Worm (Caenorhabditis elegans) whole organism, young adult: Measurements from ENCODE around the gene C01G12.16.
A peak's percentile ranks its signal among the peaks of the same experiment; 100 is the strongest.

ENCODE experiments used
- B0035.1 ChIP-seq: sonication (generic microtip); optimal IDR thresholded peaks from 2 replicates; lab custom pipeline; 2016; ENCODE audit warnings: missing genetic modification characterization, mild to moderate bottlenecking, missing compliant biosample characterization, missing genotype, missing genetic modification reagents
- C06A6.2 ChIP-seq: fragments of 200-800 bp; sonication (Bioruptor generic); conservative IDR thresholded peaks from 2 replicates; pipeline ENCODE4 v1.3.6; 2022; ENCODE audit warnings: missing genetic modification characterization, missing compliant biosample characterization
- D2030.7 ChIP-seq: fragments of 200-800 bp; sonication (Bioruptor generic); IDR thresholded peaks from 2 replicates; pipeline ENCODE4 v1.3.6; 2022; ENCODE audit warnings: missing genetic modification reagents, missing genetic modification characterization, missing compliant biosample characterization
- F10E7.11 ChIP-seq: sonication (generic microtip); optimal IDR thresholded peaks from 2 replicates; lab custom pipeline; 2017; ENCODE audit warnings: mild to moderate bottlenecking, missing genetic modification characterization, moderate library complexity, missing compliant biosample characterization
- F22D6.2 ChIP-seq: sonication (generic microtip); optimal IDR thresholded peaks from 2 replicates; lab custom pipeline; 2016; ENCODE audit warnings: mild to moderate bottlenecking, missing genetic modification characterization, missing compliant biosample characterization
- F33H1.4 ChIP-seq: fragments of 200-800 bp; sonication (Bioruptor generic); IDR thresholded peaks from 2 replicates; pipeline ENCODE4 v1.3.6; 2022; ENCODE audit warnings: missing genetic modification reagents, missing genetic modification characterization, missing compliant biosample characterization
- F49E8.2 ChIP-seq: sonication (generic microtip); optimal IDR thresholded peaks from 3 replicates; lab custom pipeline; 2017; ENCODE audit warnings: missing genetic modification characterization, mild to moderate bottlenecking, missing compliant biosample characterization, antibody characterized with exemption, moderate library complexity; ENCODE audit not compliant: insufficient read depth
- F57C9.4 ChIP-seq: sonication (generic microtip); optimal IDR thresholded peaks from 2 replicates; lab custom pipeline; 2017; ENCODE audit warnings: mild to moderate bottlenecking, missing genetic modification characterization, missing compliant biosample characterization
- K12H6.12 ChIP-seq: fragments of 200-800 bp; sonication (Bioruptor generic); optimal IDR thresholded peaks from 2 replicates; lab custom pipeline; 2018; ENCODE audit warnings: mild to moderate bottlenecking, missing genetic modification characterization, missing compliant biosample characterization
- atf-7 ChIP-seq: sonication (generic microtip); optimal IDR thresholded peaks from 2 replicates; lab custom pipeline; 2017; ENCODE audit warnings: mild to moderate bottlenecking, missing genetic modification characterization, missing compliant biosample characterization
- attf-6 ChIP-seq: fragments of 200-800 bp; sonication (Bioruptor generic); IDR thresholded peaks from 2 replicates; pipeline ENCODE4 v1.3.6; 2022; ENCODE audit warnings: missing genetic modification reagents, missing genetic modification characterization, missing compliant biosample characterization
- bed-2 ChIP-seq: fragments of 200-800 bp; sonication (Bioruptor generic); IDR thresholded peaks from 2 replicates; pipeline ENCODE4 v1.3.6; 2022; ENCODE audit warnings: missing genetic modification reagents, missing genetic modification characterization, missing compliant biosample characterization
- dox-1 ChIP-seq: fragments of 200-800 bp; sonication (Bioruptor generic); IDR thresholded peaks from 2 replicates; pipeline ENCODE4 v1.3.6; 2022; ENCODE audit warnings: missing genetic modification reagents, missing genetic modification characterization, missing compliant biosample characterization
- dpff-1 ChIP-seq: sonication (generic microtip); optimal IDR thresholded peaks from 2 replicates; lab custom pipeline; 2017; ENCODE audit warnings: mild to moderate bottlenecking, missing genetic modification characterization, missing compliant biosample characterization
- dpl-1 ChIP-seq: fragments of 150-350 bp; optimal IDR thresholded peaks from 2 replicates; lab custom pipeline; 2014; ENCODE audit warnings: missing biosample characterization, missing genetic modification reagents, missing genetic modification characterization
- egrh-3 ChIP-seq: fragments of 200-800 bp; sonication (Bioruptor generic); IDR thresholded peaks from 2 replicates; pipeline ENCODE4 v1.3.6; 2022; ENCODE audit warnings: missing genetic modification reagents, missing genetic modification characterization, missing compliant biosample characterization
- fkh-3 ChIP-seq: sonication (generic microtip); optimal IDR thresholded peaks from 2 replicates; lab custom pipeline; 2016; ENCODE audit warnings: mild to moderate bottlenecking, missing genetic modification characterization, missing compliant biosample characterization
- gei-17 ChIP-seq: fragments of 200-800 bp; sonication (Bioruptor generic); optimal IDR thresholded peaks from 2 replicates; lab custom pipeline; 2018; ENCODE audit warnings: mild to moderate bottlenecking, missing genetic modification characterization, missing compliant biosample characterization
- hmg-1.2 ChIP-seq: fragments of 200-800 bp; sonication (Bioruptor generic); IDR thresholded peaks from 2 replicates; pipeline ENCODE4 v1.3.6; 2022; ENCODE audit warnings: missing genetic modification reagents, missing genetic modification characterization, missing compliant biosample characterization
- hrde-1 ChIP-seq: sonication (generic microtip); optimal IDR thresholded peaks from 2 replicates; lab custom pipeline; 2016; ENCODE audit warnings: missing genetic modification characterization, mild to moderate bottlenecking, missing compliant biosample characterization, moderate library complexity, missing genotype, missing genetic modification reagents, borderline replicate concordance
- let-526 ChIP-seq: fragments of 200-800 bp; sonication (Bioruptor generic); IDR thresholded peaks from 2 replicates; pipeline ENCODE4 v1.3.6; 2022; ENCODE audit warnings: missing genetic modification reagents, missing genetic modification characterization, missing compliant biosample characterization
- let-607 ChIP-seq, 2 experiments: fragments of 200-800 bp in 1 of 2; sonication (Bioruptor generic) in 1 of 2; sonication (generic microtip) in 1 of 2; optimal IDR thresholded peaks; 2 replicates each; lab custom pipeline; 2016 to 2018; ENCODE audit warnings: mild to moderate bottlenecking in 2 of 2, missing compliant biosample characterization in 2 of 2, missing genetic modification characterization in 2 of 2, moderate library complexity in 2 of 2, missing genotype in 1 of 2
- lin-35 ChIP-seq, 3 experiments: fragments of 150-350 bp in 2 of 3; sonication (generic microtip) in 1 of 3; optimal IDR thresholded peaks; 2 replicates each; lab custom pipeline; 2014 to 2018; ENCODE audit warnings: missing biosample characterization in 3 of 3, missing genetic modification characterization in 3 of 3, missing genetic modification reagents in 3 of 3
- lir-1 ChIP-seq: fragments of 200-800 bp; sonication (Bioruptor generic); conservative IDR thresholded peaks from 2 replicates; pipeline ENCODE4 v1.3.6; 2022; ENCODE audit warnings: missing genetic modification reagents, missing genetic modification characterization, missing compliant biosample characterization
- lsl-1 ChIP-seq: fragments of 200-800 bp; sonication (Bioruptor generic); optimal IDR thresholded peaks from 2 replicates; lab custom pipeline; 2018; ENCODE audit warnings: mild to moderate bottlenecking, missing genetic modification characterization, moderate library complexity, missing compliant biosample characterization
- madf-6 ChIP-seq: fragments of 200-800 bp; sonication (Bioruptor generic); IDR thresholded peaks from 2 replicates; pipeline ENCODE4 v1.3.6; 2022; ENCODE audit warnings: missing genetic modification reagents, missing genetic modification characterization, missing compliant biosample characterization
- madf-8 ChIP-seq: fragments of 200-800 bp; sonication (Bioruptor generic); conservative IDR thresholded peaks from 2 replicates; pipeline ENCODE4 v1.3.6; 2022; ENCODE audit warnings: missing genetic modification reagents, missing genetic modification characterization, missing compliant biosample characterization
- mel-28 ChIP-seq: sonication (generic microtip); optimal IDR thresholded peaks from 2 replicates; lab custom pipeline; 2016; ENCODE audit warnings: borderline replicate concordance, mild to moderate bottlenecking, missing genetic modification characterization, missing compliant biosample characterization
- nfyb-1 ChIP-seq: fragments of 200-800 bp; sonication (Bioruptor generic); IDR thresholded peaks from 2 replicates; pipeline ENCODE4 v1.3.6; 2022; ENCODE audit warnings: missing genetic modification reagents, missing genetic modification characterization, missing compliant biosample characterization
- nhr-27 ChIP-seq: fragments of 200-800 bp; sonication (Bioruptor generic); optimal IDR thresholded peaks from 2 replicates; lab custom pipeline; 2018; ENCODE audit warnings: mild to moderate bottlenecking, missing genetic modification characterization, moderate library complexity, missing compliant biosample characterization
- rpc-1 ChIP-seq, 2 experiments: fragments of 150-350 bp in 1 of 2; sonication (generic microtip) in 1 of 2; optimal IDR thresholded peaks; 2 replicates each; lab custom pipeline; 2014 to 2018; ENCODE audit warnings: missing biosample characterization in 1 of 2, missing genetic modification characterization in 1 of 2, missing genetic modification reagents in 1 of 2, missing genotype in 1 of 2
- snpc-1.1 ChIP-seq: sonication (generic microtip); optimal IDR thresholded peaks from 2 replicates; lab custom pipeline; 2017; ENCODE audit warnings: missing genetic modification characterization, mild to moderate bottlenecking, missing compliant biosample characterization, antibody characterized with exemption, moderate library complexity, missing genotype, missing genetic modification reagents; ENCODE audit not compliant: insufficient read depth
- snpc-1.3 ChIP-seq: sonication (generic microtip); optimal IDR thresholded peaks from 2 replicates; lab custom pipeline; 2017; ENCODE audit warnings: missing genetic modification characterization, mild to moderate bottlenecking, missing compliant biosample characterization, antibody characterized with exemption, moderate library complexity, missing genotype, missing genetic modification reagents; ENCODE audit not compliant: insufficient read depth
- snpc-3.4 ChIP-seq: sonication (generic microtip); optimal IDR thresholded peaks from 2 replicates; lab custom pipeline; 2017; ENCODE audit warnings: missing genetic modification characterization, mild to moderate bottlenecking, missing compliant biosample characterization, antibody characterized with exemption, moderate library complexity, missing genotype, missing genetic modification reagents
- somi-1 ChIP-seq: fragments of 200-800 bp; sonication (Bioruptor generic); optimal IDR thresholded peaks from 2 replicates; lab custom pipeline; 2018; ENCODE audit warnings: mild to moderate bottlenecking, missing genetic modification characterization, missing compliant biosample characterization
- tbx-9 ChIP-seq: sonication (generic microtip); optimal IDR thresholded peaks from 2 replicates; lab custom pipeline; 2016; ENCODE audit warnings: borderline replicate concordance, missing genetic modification characterization, inconsistent platforms, missing compliant biosample characterization
- unc-62 ChIP-seq: fragments of 150-350 bp; optimal IDR thresholded peaks from 2 replicates; lab custom pipeline; 2014; ENCODE audit warnings: missing biosample characterization, missing genetic modification reagents, missing genetic modification characterization
- zim-3 ChIP-seq: sonication (generic microtip); optimal IDR thresholded peaks from 2 replicates; lab custom pipeline; 2017; ENCODE audit warnings: mild to moderate bottlenecking, missing genetic modification characterization, moderate library complexity, missing compliant biosample characterization
- ztf-18 ChIP-seq: sonication (generic microtip); optimal IDR thresholded peaks from 2 replicates; lab custom pipeline; 2016; ENCODE audit warnings: missing genotype, mild to moderate bottlenecking, missing genetic modification characterization, missing compliant biosample characterization
- ztf-25 ChIP-seq: fragments of 200-800 bp; sonication (Bioruptor generic); IDR thresholded peaks from 2 replicates; pipeline ENCODE4 v1.3.6; 2022; ENCODE audit warnings: missing genetic modification reagents, missing genetic modification characterization, missing compliant biosample characterization

C01G12.16 gene

ce11 chrIII:4193659-4194103, 32.6 kb downstream of the C01G12.16 start, which contains the start of gene xbp-1 (continued):
- TF ChIP-seq snpc-1.1 (tag; lab: Kevin White, UChicago) (no peak), atf-7 (tag; lab: Kevin White, UChicago) (peak; percentile 99), hrde-1 (tag; lab: Kevin White, UChicago) (no peak), F10E7.11 (tag; lab: Kevin White, UChicago) (no peak), dpff-1 (tag; lab: Kevin White, UChicago) (no peak), hmg-1.2 (GFP tag; lab: Robert Waterston, UW) (peak; percentile 68; the same call in 1 of the 2 replicates), snpc-3.4 (tag; lab: Kevin White, UChicago) (no peak), madf-8 (GFP tag; lab: Robert Waterston, UW) (no peak), madf-6 (GFP tag; lab: Robert Waterston, UW) (peak; percentile 38; the same call in 1 of the 2 replicates), dox-1 (GFP tag; lab: Robert Waterston, UW) (peak; percentile 92), C06A6.2 (peak; percentile 62), lir-1 (no peak; the same call in 1 of the 2 replicates), ztf-25 (GFP tag; lab: Robert Waterston, UW) (no peak), attf-6 (GFP tag; lab: Robert Waterston, UW) (no peak), F33H1.4 (GFP tag; lab: Robert Waterston, UW) (no peak), let-607 (tag; optimal IDR thresholded peaks at IDR 0.05; lab: Kevin White, UChicago) (peak; percentile 99), dpl-1 (GFP tag; lab: Kevin White, UChicago) (no peak), nfyb-1 (GFP tag; lab: Robert Waterston, UW) (peak; percentile 93), snpc-1.3 (tag; lab: Kevin White, UChicago) (no peak), K12H6.12 (peak; percentile 89), D2030.7 (GFP tag; lab: Robert Waterston, UW) (no peak), fkh-3 (no peak), F57C9.4 (tag; lab: Kevin White, UChicago) (no peak), B0035.1 (peak; percentile 3), F22D6.2 (tag; lab: Kevin White, UChicago) (peak; percentile 47), rpc-1 (optimal IDR thresholded peaks at IDR 0.05; lab: Kevin White, UChicago) (no peak), rpc-1 (tag; optimal IDR thresholded peaks at IDR 0.05; lab: Kevin White, UChicago) (no peak), unc-62 (peak; percentile 76), F49E8.2 (tag; lab: Kevin White, UChicago) (no peak), lin-35 (GFP tag; optimal IDR thresholded peaks at IDR 0.05; lab: Kevin White, UChicago) (peak in 1 of 3 experiments; percentile 48), mel-28 (no peak), let-526 (GFP tag; lab: Robert Waterston, UW) (peak; percentile 59; the same call in 1 of the 2 replicates), ztf-18 (peak; percentile 64), lsl-1 (GFP tag; lab: Kevin White, UChicago) (peak; percentile 23), tbx-9 (tag; lab: Kevin White, UChicago) (no peak), nhr-27 (tag; lab: Kevin White, UChicago) (no peak), zim-3 (no peak), somi-1 (GFP tag; lab: Kevin White, UChicago) (peak; percentile 59), bed-2 (GFP tag; lab: Robert Waterston, UW) (no peak), egrh-3 (no peak), gei-17 (GFP tag; lab: Kevin White, UChicago) (peak; percentile 38)
